Worm (Caenorhabditis elegans) whole organism, L4 larva: ENCODE data around the gene jmjd-3.1.

Source experiments
- F37D6.2 ChIP-seq: sonication (generic microtip); optimal IDR thresholded peaks from 2 replicates; lab custom pipeline; 2016; ENCODE audit warnings: mild to moderate bottlenecking, missing genetic modification characterization, missing compliant biosample characterization
- Y105C5A.15 ChIP-seq: fragments of 200-800 bp; sonication (Bioruptor generic); IDR thresholded peaks from 2 replicates; pipeline ENCODE4 v1.3.6; 2022; ENCODE audit warnings: missing genetic modification characterization, missing compliant biosample characterization
- Y75B8A.6 ChIP-seq: fragments of 200-800 bp; sonication (Bioruptor generic); IDR thresholded peaks from 2 replicates; pipeline ENCODE4 v1.3.6; 2022; ENCODE audit warnings: missing genetic modification reagents, missing genetic modification characterization, missing compliant biosample characterization
- ZK337.2 ChIP-seq: fragments of 200-800 bp; sonication (Bioruptor generic); IDR thresholded peaks from 2 replicates; pipeline ENCODE4 v1.3.6; 2022; ENCODE audit warnings: missing genetic modification reagents, missing genetic modification characterization, missing compliant biosample characterization
- aha-1 ChIP-seq: fragments of 150-350 bp; peaks from one replicate; lab custom pipeline; 2014; ENCODE audit warnings: missing biosample characterization, missing genetic modification characterization
- ceh-28 ChIP-seq: fragments of 150-350 bp; optimal IDR thresholded peaks from 2 replicates; lab custom pipeline; 2014; ENCODE audit warnings: missing biosample characterization, missing genetic modification reagents, missing genetic modification characterization
- ces-1 ChIP-seq: fragments of 150-350 bp; sonication (generic microtip); optimal IDR thresholded peaks from 4 replicates; lab custom pipeline; 2014; ENCODE audit warnings: missing biosample characterization, missing genetic modification reagents, missing genetic modification characterization
- ctbp-1 ChIP-seq: fragments of 200-800 bp; sonication (Bioruptor generic); IDR thresholded peaks from 2 replicates; pipeline ENCODE4 v1.3.6; 2022; ENCODE audit warnings: missing genetic modification reagents, missing genetic modification characterization, missing compliant biosample characterization
- daf-16 ChIP-seq, 3 experiments: sonication (generic microtip); optimal IDR thresholded peaks; 2 replicates each; lab custom pipeline; 2016 to 2017; ENCODE audit warnings: missing genetic modification characterization in 3 of 3, missing genetic modification reagents in 3 of 3, mild to moderate bottlenecking in 2 of 3, missing compliant biosample characterization in 2 of 3, missing biosample characterization in 1 of 3, moderate library complexity in 1 of 3
- daf-19 ChIP-seq: fragments of 200-800 bp; sonication (Bioruptor generic); conservative IDR thresholded peaks from 2 replicates; pipeline ENCODE4 v1.3.6; 2022; ENCODE audit warnings: missing genetic modification characterization, missing compliant biosample characterization
- egl-43 ChIP-seq: fragments of 200-800 bp; sonication (Bioruptor generic); IDR thresholded peaks from 2 replicates; pipeline ENCODE4 v1.3.6; 2022; ENCODE audit warnings: missing genetic modification reagents, missing genetic modification characterization, missing compliant biosample characterization
- gei-8 ChIP-seq: fragments of 200-800 bp; sonication (Bioruptor generic); optimal IDR thresholded peaks from 2 replicates; lab custom pipeline; 2018; ENCODE audit warnings: mild to moderate bottlenecking, missing genetic modification characterization, missing compliant biosample characterization
- hif-1 ChIP-seq, 2 experiments: sonication (generic microtip); optimal IDR thresholded peaks; 2 replicates each; lab custom pipeline; 2016 to 2017; ENCODE audit warnings: missing compliant biosample characterization in 2 of 2, missing genetic modification characterization in 2 of 2, missing genetic modification reagents in 2 of 2, missing genotype in 2 of 2, mild to moderate bottlenecking in 1 of 2
- hlh-11 ChIP-seq: fragments of 200-800 bp; sonication (Bioruptor generic); optimal IDR thresholded peaks from 2 replicates; lab custom pipeline; 2018; ENCODE audit warnings: mild to moderate bottlenecking, missing genetic modification characterization, missing compliant biosample characterization
- hlh-30 ChIP-seq: sonication (generic microtip); optimal IDR thresholded peaks from 2 replicates; lab custom pipeline; 2017; ENCODE audit warnings: antibody characterized with exemption, mild to moderate bottlenecking, missing genetic modification characterization, missing compliant biosample characterization; ENCODE audit not compliant: insufficient read depth
- hmg-1.1 ChIP-seq: fragments of 200-800 bp; sonication (Bioruptor generic); IDR thresholded peaks from 2 replicates; pipeline ENCODE4 v1.3.6; 2022; ENCODE audit warnings: missing genetic modification reagents, missing genetic modification characterization, missing compliant biosample characterization
- jun-1 ChIP-seq: fragments of 150-350 bp; optimal IDR thresholded peaks from 2 replicates; lab custom pipeline; 2014; ENCODE audit warnings: missing biosample characterization, missing genetic modification reagents, missing genetic modification characterization
- lim-7 ChIP-seq: fragments of 200-800 bp; sonication (Bioruptor generic); IDR thresholded peaks from 2 replicates; pipeline ENCODE4 v1.3.6; 2022; ENCODE audit warnings: missing genetic modification characterization, missing compliant biosample characterization
- lin-13 ChIP-seq: fragments of 150-350 bp; optimal IDR thresholded peaks from 2 replicates; lab custom pipeline; 2014; ENCODE audit warnings: missing biosample characterization, missing genetic modification reagents, missing genetic modification characterization
- lir-3 ChIP-seq: sonication (generic microtip); optimal IDR thresholded peaks from 2 replicates; lab custom pipeline; 2016; ENCODE audit warnings: mild to moderate bottlenecking, missing genetic modification characterization, missing compliant biosample characterization
- lsy-2 ChIP-seq, 2 experiments: fragments of 150-350 bp in 1 of 2; sonication (generic microtip) in 1 of 2; optimal IDR thresholded peaks; 2 replicates each; lab custom pipeline; 2014 to 2017; ENCODE audit warnings: missing biosample characterization in 2 of 2, missing genetic modification characterization in 2 of 2
- mdl-1 ChIP-seq, 2 experiments: fragments of 150-350 bp in 1 of 2; sonication (generic microtip) in 1 of 2; optimal IDR thresholded peaks; 2 replicates each; lab custom pipeline; 2014 to 2017; ENCODE audit warnings: missing biosample characterization in 2 of 2, missing genetic modification characterization in 2 of 2
- mdt-29 ChIP-seq: fragments of 200-800 bp; sonication (Bioruptor generic); IDR thresholded peaks from 2 replicates; pipeline ENCODE4 v1.3.6; 2022; ENCODE audit warnings: missing genetic modification reagents, missing genetic modification characterization, missing compliant biosample characterization
- mep-1 ChIP-seq: fragments of 150-350 bp; sonication (generic microtip); optimal IDR thresholded peaks from 3 replicates; lab custom pipeline; 2014; ENCODE audit warnings: missing biosample characterization, missing genetic modification characterization
- mes-2 ChIP-seq: sonication (generic microtip); optimal IDR thresholded peaks from 2 replicates; lab custom pipeline; 2016; ENCODE audit warnings: missing genotype, mild to moderate bottlenecking, missing genetic modification characterization, missing compliant biosample characterization; ENCODE audit not compliant: poor library complexity, severe bottlenecking
- nhr-11 ChIP-seq: fragments of 150-350 bp; optimal IDR thresholded peaks from 2 replicates; lab custom pipeline; 2014; ENCODE audit warnings: missing biosample characterization, missing genetic modification characterization
- nhr-237 ChIP-seq: sonication (generic microtip); optimal IDR thresholded peaks from 2 replicates; lab custom pipeline; 2017; ENCODE audit warnings: missing biosample characterization, missing genetic modification characterization
- nhr-28 ChIP-seq: fragments of 150-350 bp; optimal IDR thresholded peaks from 2 replicates; lab custom pipeline; 2014; ENCODE audit warnings: missing biosample characterization, missing genetic modification characterization
- nhr-48 ChIP-seq: sonication (generic microtip); optimal IDR thresholded peaks from 2 replicates; lab custom pipeline; 2016; ENCODE audit warnings: mild to moderate bottlenecking, missing genetic modification characterization, missing compliant biosample characterization
- php-3 ChIP-seq: fragments of 200-800 bp; sonication (Bioruptor generic); IDR thresholded peaks from 2 replicates; pipeline ENCODE4 v1.3.6; 2022; ENCODE audit warnings: missing genetic modification reagents, missing genetic modification characterization, missing compliant biosample characterization
- rbr-2 ChIP-seq: sonication (generic microtip); optimal IDR thresholded peaks from 2 replicates; lab custom pipeline; 2016; ENCODE audit warnings: missing genotype, missing genetic modification characterization, missing compliant biosample characterization
- set-16 ChIP-seq: fragments of 200-800 bp; sonication (Bioruptor generic); IDR thresholded peaks from 2 replicates; pipeline ENCODE4 v1.3.6; 2022; ENCODE audit warnings: missing genetic modification reagents, missing genetic modification characterization, missing compliant biosample characterization
- skn-1 ChIP-seq: fragments of 150-350 bp; optimal IDR thresholded peaks from 2 replicates; lab custom pipeline; 2014; ENCODE audit warnings: missing biosample characterization, missing genetic modification characterization
- snpc-1.2 ChIP-seq: fragments of 200-800 bp; sonication (Bioruptor generic); IDR thresholded peaks from 2 replicates; pipeline ENCODE4 v1.3.6; 2022; ENCODE audit warnings: missing genetic modification reagents, missing genetic modification characterization, missing compliant biosample characterization
- spr-3 ChIP-seq: fragments of 200-800 bp; sonication (Bioruptor generic); optimal IDR thresholded peaks from 2 replicates; lab custom pipeline; 2018; ENCODE audit warnings: mild to moderate bottlenecking, missing genetic modification characterization, missing compliant biosample characterization
- tra-1 ChIP-seq: fragments of 200-800 bp; sonication (Bioruptor generic); IDR thresholded peaks from 2 replicates; pipeline ENCODE4 v1.3.6; 2022; ENCODE audit warnings: missing genetic modification reagents, missing genetic modification characterization, missing compliant biosample characterization
- unc-62 ChIP-seq, 3 experiments: fragments of 150-350 bp in 1 of 3; sonication (generic microtip); optimal IDR thresholded peaks in 2 of 3; peaks in 1 of 3; 1 replicate in 1 of 3; 2 replicates in 2 of 3; lab custom pipeline; 2014 to 2017; ENCODE audit warnings: missing biosample characterization in 3 of 3, missing genetic modification characterization in 3 of 3, missing genetic modification reagents in 3 of 3, missing genotype in 1 of 3
- ztf-7 ChIP-seq: fragments of 150-350 bp; optimal IDR thresholded peaks from 2 replicates; lab custom pipeline; 2014; ENCODE audit warnings: missing biosample characterization, missing genetic modification characterization

Gene jmjd-3.1

DNA sequence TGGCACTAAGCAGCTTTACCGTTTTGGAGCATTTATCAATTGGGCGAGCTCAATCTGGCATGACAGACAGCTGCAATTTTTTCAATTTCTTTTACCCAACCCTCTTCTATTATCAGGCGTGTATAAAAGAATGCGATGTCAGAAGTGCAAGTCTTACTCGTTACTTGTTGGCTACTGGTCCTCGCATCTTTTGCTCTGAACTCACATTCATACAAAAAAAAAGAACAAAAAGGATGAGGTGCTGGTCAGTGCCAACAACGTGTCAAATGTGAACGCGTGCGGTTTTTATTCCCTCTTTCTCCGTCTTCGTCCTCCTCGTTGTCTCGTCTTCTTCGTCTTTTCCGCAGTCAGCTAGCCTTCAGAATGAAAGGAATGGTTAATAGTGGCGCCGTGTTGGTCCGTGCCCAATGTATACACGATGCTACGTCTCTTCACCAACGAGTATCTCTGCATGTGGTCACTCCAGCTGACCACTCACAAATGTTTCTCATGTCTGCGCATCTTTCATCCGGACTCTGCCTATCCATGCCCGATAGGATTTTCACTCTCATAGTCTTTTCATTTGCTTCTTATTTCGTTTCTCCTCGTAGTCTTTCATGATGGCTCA lies 4.9 kb upstream of the jmjd-3.1 start (continued):
- TF ChIP-seq spr-3 (GFP tag; lab: Kevin White, UChicago) (no peak), mes-2 (tag; lab: Kevin White, UChicago) (peak; percentile 23), F37D6.2 (tag; lab: Kevin White, UChicago) (peak; percentile 25), lim-7 (GFP tag; lab: Robert Waterston, UW) (no peak), ceh-28 (tag; lab: Kevin White, UChicago) (no peak), lsy-2 (tag; optimal IDR thresholded peaks at IDR 0.05; lab: Kevin White, UChicago) (peak in 1 of 2 experiments; percentile 14), hlh-11 (tag; lab: Kevin White, UChicago) (peak; percentile 57), hmg-1.1 (GFP tag; lab: Robert Waterston, UW) (0 out of 2 replicates have a peak, but pooled peaks have one; percentile 8), aha-1 (peak; percentile 94), set-16 (GFP tag; lab: Robert Waterston, UW) (no peak), snpc-1.2 (no peak), nhr-237 (tag; lab: Kevin White, UChicago) (no peak), rbr-2 (tag; lab: Kevin White, UChicago) (no peak), nhr-28 (tag; lab: Kevin White, UChicago) (no peak), daf-19 (GFP tag; lab: Robert Waterston, UW) (no peak), Y105C5A.15 (GFP tag; lab: Robert Waterston, UW) (no peak), unc-62 (GFP tag; optimal IDR thresholded peaks at IDR 0.05 in 1 of 2; lab: Kevin White, UChicago) (peak in 1 of 2 experiments; percentile 98), unc-62 (tag; optimal IDR thresholded peaks at IDR 0.05; lab: Kevin White, UChicago) (no peak), hif-1 (tag; optimal IDR thresholded peaks at IDR 0.05; lab: Kevin White, UChicago) (peak in 1 of 2 experiments; percentile 25), gei-8 (no peak), skn-1 (tag; lab: Kevin White, UChicago) (no peak), mdt-29 (no peak), mdl-1 (tag; optimal IDR thresholded peaks at IDR 0.05; lab: Kevin White, UChicago) (peak; percentile 36 to 83), ces-1 (GFP tag; lab: Kevin White, UChicago) (no peak), mep-1 (peak; percentile 19), jun-1 (tag; lab: Kevin White, UChicago) (no peak), ztf-7 (tag; lab: Kevin White, UChicago) (no peak), ctbp-1 (no peak), egl-43 (no peak), lin-13 (GFP tag; lab: Kevin White, UChicago) (no peak), tra-1 (GFP tag; lab: Robert Waterston, UW) (no peak), lir-3 (tag; lab: Kevin White, UChicago) (no peak), php-3 (no peak), hlh-30 (peak; percentile 36), Y75B8A.6 (GFP tag; lab: Robert Waterston, UW) (no peak), nhr-48 (no peak), ZK337.2 (GFP tag; lab: Robert Waterston, UW) (no peak)
- TF ChIP-seq, all 104 proteins: peak for 14

- TF ChIP-seq nhr-11 (peak; percentile 4), aha-1 (peak; percentile 90), daf-16 (GFP tag; optimal IDR thresholded peaks at IDR 0.05; lab: Kevin White, UChicago) (no peak), daf-16 (tag; optimal IDR thresholded peaks at IDR 0.05; lab: Kevin White, UChicago) (no peak)
Measured at ce11 chrX:8566521-8567032, 4.3 kb upstream of the jmjd-3.1 start.
